Fruit fly (Drosophila melanogaster) whole organism, embryonic: Measurements from ENCODE around the gene Rh2.

Experiments
- Asciz ChIP-seq: fragments of 200-800 bp; sonication (Bioruptor generic); optimal IDR thresholded peaks from 2 replicates; lab custom pipeline; 2017; ENCODE audit warnings: missing biosample characterization, mild to moderate bottlenecking, missing genetic modification characterization, missing genetic modification reagents
- CG10462 ChIP-seq: fragments of 200-800 bp; sonication (Bioruptor generic); optimal IDR thresholded peaks from 2 replicates; lab custom pipeline; 2016; ENCODE audit warnings: missing biosample characterization, missing genetic modification characterization
- CG11085 ChIP-seq: fragments of 200-800 bp; sonication (Bioruptor generic); IDR thresholded peaks from 2 replicates; pipeline ENCODE4 v1.3.6; 2022; ENCODE audit warnings: missing biosample characterization, missing genetic modification characterization
- CG12071 ChIP-seq: fragments of 200-800 bp; sonication (Bioruptor generic); optimal IDR thresholded peaks from 3 replicates; lab custom pipeline; 2018; ENCODE audit warnings: missing biosample characterization, mild to moderate bottlenecking, missing genetic modification characterization
- CG13424 ChIP-seq: fragments of 200-800 bp; sonication (Bioruptor generic); optimal IDR thresholded peaks from 2 replicates; lab custom pipeline; 2019; ENCODE audit warnings: missing biosample characterization, mild to moderate bottlenecking, missing genetic modification characterization, moderate library complexity
- CG15479 ChIP-seq: fragments of 200-800 bp; sonication (Bioruptor generic); optimal IDR thresholded peaks from 3 replicates; lab custom pipeline; 2019; ENCODE audit warnings: missing biosample characterization, mild to moderate bottlenecking, missing genetic modification characterization, moderate library complexity
- CG17612 ChIP-seq: fragments of 200-800 bp; sonication (Bioruptor generic); IDR thresholded peaks from 2 replicates; pipeline ENCODE4 v1.3.6; 2022; ENCODE audit warnings: missing biosample characterization, missing genetic modification characterization
- CG17802 ChIP-seq: fragments of 200-800 bp; sonication (Bioruptor generic); optimal IDR thresholded peaks from 2 replicates; lab custom pipeline; 2018; ENCODE audit warnings: missing biosample characterization, mild to moderate bottlenecking, missing genetic modification characterization, moderate library complexity
- CG2116 ChIP-seq: fragments of 200-800 bp; sonication (Bioruptor generic); optimal IDR thresholded peaks from 3 replicates; lab custom pipeline; 2018; ENCODE audit warnings: missing biosample characterization, mild to moderate bottlenecking, missing genetic modification characterization
- CG5953 ChIP-seq: fragments of 200-800 bp; sonication (Bioruptor generic); IDR thresholded peaks from 2 replicates; pipeline ENCODE4 v1.3.6; 2022; ENCODE audit warnings: missing biosample characterization, missing genetic modification characterization
- CG6683 ChIP-seq: fragments of 200-800 bp; sonication (Bioruptor generic); optimal IDR thresholded peaks from 2 replicates; lab custom pipeline; 2017; ENCODE audit warnings: missing biosample characterization, mild to moderate bottlenecking, missing genetic modification characterization, missing genetic modification reagents
- Deaf1 ChIP-seq: fragments of 200-800 bp; optimal IDR thresholded peaks from 3 replicates; lab custom pipeline; 2019; ENCODE audit warnings: missing biosample characterization, mild to moderate bottlenecking, missing genetic modification characterization, moderate library complexity
- Dip2 ChIP-seq: fragments of 200-800 bp; sonication (Bioruptor generic); IDR thresholded peaks from 2 replicates; pipeline ENCODE4 v1.3.6; 2022; ENCODE audit warnings: missing biosample characterization, missing genetic modification characterization
- Dip3 ChIP-seq: fragments of 200-800 bp; sonication (Bioruptor generic); optimal IDR thresholded peaks from 3 replicates; lab custom pipeline; 2016; ENCODE audit warnings: missing biosample characterization, missing genetic modification characterization
- Dp ChIP-seq: fragments of 200-800 bp; sonication (Bioruptor generic); optimal IDR thresholded peaks from 2 replicates; lab custom pipeline; 2018; ENCODE audit warnings: missing biosample characterization, mild to moderate bottlenecking, missing genetic modification characterization, moderate library complexity
- Fer1 ChIP-seq: fragments of 200-800 bp; sonication (Bioruptor generic); optimal IDR thresholded peaks from 2 replicates; lab custom pipeline; 2017; ENCODE audit warnings: missing biosample characterization, mild to moderate bottlenecking, missing genetic modification characterization
- HLH3B ChIP-seq: fragments of 200-800 bp; sonication (Bioruptor generic); IDR thresholded peaks from 2 replicates; pipeline ENCODE4 v1.3.6; 2022; ENCODE audit warnings: missing biosample characterization, missing genetic modification characterization
- Mad ChIP-seq: fragments of 200-800 bp; sonication (Bioruptor generic); optimal IDR thresholded peaks from 2 replicates; lab custom pipeline; 2016; ENCODE audit warnings: missing biosample characterization, missing genetic modification characterization
- aop ChIP-seq: fragments of 200-800 bp; sonication (Bioruptor generic); IDR thresholded peaks from 2 replicates; pipeline ENCODE4 v1.3.6; 2022; ENCODE audit warnings: missing biosample characterization, missing genetic modification characterization
- ara ChIP-seq: fragments of 200-800 bp; sonication (Bioruptor generic); IDR thresholded peaks from 2 replicates; pipeline ENCODE4 v1.3.6; 2022; ENCODE audit warnings: missing biosample characterization, missing genetic modification characterization
- btn ChIP-seq: fragments of 200-800 bp; sonication (Bioruptor generic); optimal IDR thresholded peaks from 2 replicates; lab custom pipeline; 2016; ENCODE audit warnings: missing biosample characterization, missing genetic modification characterization
- cad ChIP-seq: fragments of >200 bp; optimal IDR thresholded peaks from 2 replicates; lab custom pipeline; 2017; ENCODE audit warnings: missing biosample characterization, missing genetic modification characterization
- caup ChIP-seq: fragments of 200-800 bp; sonication (Bioruptor generic); optimal IDR thresholded peaks from 3 replicates; lab custom pipeline; 2017; ENCODE audit warnings: missing biosample characterization, mild to moderate bottlenecking, missing genetic modification characterization, moderate library complexity; ENCODE audit not compliant: severe bottlenecking
- cg ChIP-seq: fragments of 200-800 bp; sonication (Bioruptor generic); optimal IDR thresholded peaks from 3 replicates; lab custom pipeline; 2019; ENCODE audit warnings: missing biosample characterization, mild to moderate bottlenecking, missing genetic modification characterization, moderate library complexity
- chm ChIP-seq: fragments of 200-800 bp; sonication (Bioruptor generic); IDR thresholded peaks from 2 replicates; pipeline ENCODE4 v1.3.6; 2022; ENCODE audit warnings: missing biosample characterization, missing genetic modification characterization
- crp ChIP-seq, 2 experiments: fragments of 200-800 bp; sonication (Bioruptor generic); optimal IDR thresholded peaks; 2 replicates in 1 of 2; 3 replicates in 1 of 2; lab custom pipeline; 2017; ENCODE audit warnings: missing biosample characterization in 2 of 2, missing genetic modification characterization in 2 of 2, mild to moderate bottlenecking in 1 of 2, moderate library complexity in 1 of 2
- dan ChIP-seq: fragments of 200-800 bp; sonication (Bioruptor generic); IDR thresholded peaks from 2 replicates; pipeline ENCODE4 v1.3.6; 2022; ENCODE audit warnings: missing biosample characterization, missing genetic modification characterization
- dysf ChIP-seq: fragments of 200-800 bp; sonication (Bioruptor generic); IDR thresholded peaks from 3 replicates; pipeline ENCODE4 v1.3.6; 2022; ENCODE audit warnings: missing biosample characterization, missing genetic modification characterization
- esg ChIP-seq: fragments of 200-800 bp; sonication (Bioruptor generic); conservative IDR thresholded peaks from 2 replicates; pipeline ENCODE4 v1.3.6; 2022; ENCODE audit warnings: missing biosample characterization, missing genetic modification characterization
- grau ChIP-seq: fragments of 200-800 bp; optimal IDR thresholded peaks from 3 replicates; lab custom pipeline; 2019; ENCODE audit warnings: missing biosample characterization, mild to moderate bottlenecking, missing genetic modification characterization, moderate library complexity
- grn ChIP-seq: fragments of 200-800 bp; sonication (Bioruptor generic); optimal IDR thresholded peaks from 3 replicates; lab custom pipeline; 2017; ENCODE audit warnings: missing biosample characterization, missing genetic modification characterization
- gsb ChIP-seq: fragments of 200-800 bp; sonication (Bioruptor generic); IDR thresholded peaks from 2 replicates; pipeline ENCODE4 v1.3.6; 2022; ENCODE audit warnings: missing biosample characterization, missing genetic modification characterization
- hbn ChIP-seq: fragments of 200-800 bp; sonication (Bioruptor generic); IDR thresholded peaks from 2 replicates; pipeline ENCODE4 v1.3.6; 2022; ENCODE audit warnings: missing biosample characterization, missing genetic modification characterization; ENCODE audit not compliant: partially characterized antibody
- jigr1 ChIP-seq: fragments of 200-800 bp; sonication (Bioruptor generic); IDR thresholded peaks from 3 replicates; pipeline ENCODE4 v1.3.6; 2022; ENCODE audit warnings: missing biosample characterization, missing genetic modification characterization
- lilli ChIP-seq: fragments of 200-800 bp; sonication (Bioruptor generic); optimal IDR thresholded peaks from 3 replicates; lab custom pipeline; 2016; ENCODE audit warnings: missing biosample characterization, missing genetic modification characterization
- lmd ChIP-seq: fragments of 200-800 bp; sonication (Bioruptor generic); IDR thresholded peaks from 2 replicates; pipeline ENCODE4 v1.3.6; 2022; ENCODE audit warnings: missing biosample characterization, missing genetic modification characterization
- maf-S ChIP-seq: fragments of 200-800 bp; sonication (Bioruptor generic); optimal IDR thresholded peaks from 2 replicates; lab custom pipeline; 2016; ENCODE audit warnings: missing biosample characterization, missing genetic modification characterization
- mld ChIP-seq: fragments of 200-800 bp; sonication (Bioruptor generic); IDR thresholded peaks from 3 replicates; pipeline ENCODE4 v1.3.6; 2022; ENCODE audit warnings: missing biosample characterization, missing genetic modification characterization; ENCODE audit not compliant: partially characterized antibody
- nerfin-2 ChIP-seq: fragments of 200-800 bp; sonication (Bioruptor generic); IDR thresholded peaks from 2 replicates; pipeline ENCODE4 v1.3.6; 2022; ENCODE audit warnings: missing biosample characterization, missing genetic modification characterization; ENCODE audit not compliant: partially characterized antibody
- nmo ChIP-seq: fragments of 200-800 bp; sonication (Bioruptor generic); optimal IDR thresholded peaks from 2 replicates; lab custom pipeline; 2018; ENCODE audit warnings: missing biosample characterization, mild to moderate bottlenecking, missing genetic modification characterization, moderate library complexity
- org-1 ChIP-seq: fragments of 200-800 bp; sonication (Bioruptor generic); optimal IDR thresholded peaks from 2 replicates; lab custom pipeline; 2017; ENCODE audit warnings: missing biosample characterization, missing genetic modification characterization
- sd ChIP-seq: fragments of 200-800 bp; sonication (Bioruptor generic); optimal IDR thresholded peaks from 3 replicates; lab custom pipeline; 2018; ENCODE audit warnings: missing biosample characterization, mild to moderate bottlenecking, missing genetic modification characterization, moderate library complexity
- sens ChIP-seq: fragments of 200-800 bp; sonication (Bioruptor generic); peaks from one replicate; lab custom pipeline; 2016; ENCODE audit warnings: missing biosample characterization, missing genetic modification characterization
- usp ChIP-seq: fragments of >200 bp; optimal IDR thresholded peaks from 2 replicates; lab custom pipeline; 2017; ENCODE audit warnings: missing biosample characterization, missing genetic modification characterization
- vnd ChIP-seq: fragments of 200-800 bp; sonication (Bioruptor generic); IDR thresholded peaks from 3 replicates; pipeline ENCODE4 v1.3.6; 2022; ENCODE audit warnings: missing biosample characterization, missing genetic modification characterization; ENCODE audit not compliant: partially characterized antibody
- wek ChIP-seq: fragments of 200-800 bp; sonication (Bioruptor generic); optimal IDR thresholded peaks from 3 replicates; lab custom pipeline; 2018; ENCODE audit warnings: missing biosample characterization, mild to moderate bottlenecking, missing genetic modification characterization, moderate library complexity

Gene Rh2

dm6 chr3R:18905555-18905920, 6.3 kb downstream of the Rh2 start, which contains the start of gene CG14292:
CG14292 (minus strand) TSS chr3R:18905655.
- TF ChIP-seq CG13424 (no peak), CG15479 (peak; percentile 20), aop (GFP tag; lab: Robert Waterston, UW) (no peak), sens (GFP tag; lab: Kevin White, UChicago) (no peak), Dip3 (no peak)

dm6 chr3R:18905921-18906878, 7.0 kb downstream of the Rh2 start, which contains the start of gene EndoA:
EndoA (plus strand) TSS chr3R:18906609.
- 0 out of 2 replicates have a peak, but pooled peaks have one; percentile 28 for TF ChIP-seq chm
- peak; percentile 53 for TF ChIP-seq Dp (GFP tag; lab: Kevin White, UChicago)
- TF ChIP-seq cad, result no peak
- no peak for TF ChIP-seq org-1 (GFP tag; lab: Kevin White, UChicago)
- TF ChIP-seq grau (tag; lab: Kevin White, UChicago), result peak; percentile 66
- peak; percentile 36 for TF ChIP-seq sd (tag; lab: Kevin White, UChicago)
- no peak for TF ChIP-seq CG10462
- no peak for TF ChIP-seq cg
- peak; percentile 65 for TF ChIP-seq CG2116 (GFP tag; lab: Kevin White, UChicago)
- no peak for TF ChIP-seq esg
- TF ChIP-seq nmo (GFP tag; lab: Kevin White, UChicago), result peak; percentile 71
- no peak; the same call in 1 of the 2 replicates for TF ChIP-seq nerfin-2 (GFP tag; lab: Robert Waterston, UW)
- TF ChIP-seq CG6683 (GFP tag; lab: Kevin White, UChicago), result no peak
- TF ChIP-seq Deaf1 (tag; lab: Kevin White, UChicago), result peak; percentile 51
- peak; percentile 34 for TF ChIP-seq lilli
- no peak for TF ChIP-seq CG5953
- TF ChIP-seq grn (GFP tag; lab: Kevin White, UChicago), result no peak
- TF ChIP-seq Mad (GFP tag; lab: Kevin White, UChicago), result no peak
- no peak for TF ChIP-seq btn (GFP tag; lab: Kevin White, UChicago)
- TF ChIP-seq dan (GFP tag; lab: Robert Waterston, UW), result no peak
- TF ChIP-seq gsb (GFP tag; lab: Robert Waterston, UW), result 0 out of 2 replicates have a peak, but pooled peaks have one; percentile 19
- TF ChIP-seq ara (GFP tag; lab: Robert Waterston, UW), result no peak
- TF ChIP-seq jigr1 (GFP tag; lab: Robert Waterston, UW), result no peak
- TF ChIP-seq HLH3B (GFP tag; lab: Robert Waterston, UW), result 0 out of 2 replicates have a peak, but pooled peaks have one; percentile 42
- TF ChIP-seq maf-S (GFP tag; lab: Kevin White, UChicago), result no peak
- no peak for TF ChIP-seq wek (GFP tag; lab: Kevin White, UChicago)
- no peak for TF ChIP-seq usp (GFP tag; lab: Kevin White, UChicago)
- no peak for TF ChIP-seq CG11085 (GFP tag; lab: Robert Waterston, UW)
- TF ChIP-seq dysf (GFP tag; lab: Robert Waterston, UW), result peak; percentile 48; the same call in 1 of the 3 replicates
- no peak for TF ChIP-seq CG17802 (tag; lab: Kevin White, UChicago)
- peak; percentile 41 for TF ChIP-seq caup (GFP tag; lab: Kevin White, UChicago)
- peak; percentile 36 for TF ChIP-seq CG12071 (GFP tag; lab: Kevin White, UChicago)
- peak; percentile 58 for TF ChIP-seq Fer1 (GFP tag; lab: Kevin White, UChicago)
- TF ChIP-seq hbn (GFP tag; lab: Robert Waterston, UW), result peak; percentile 66
- no peak for TF ChIP-seq Asciz (GFP tag; lab: Kevin White, UChicago)
- TF ChIP-seq mld (GFP tag; lab: Robert Waterston, UW), result no peak
- TF ChIP-seq crp (GFP tag; optimal IDR thresholded peaks at IDR 0.05; lab: Kevin White, UChicago), result no peak
- TF ChIP-seq lmd (GFP tag; lab: Robert Waterston, UW), result peak; percentile 24; the same call in 1 of the 2 replicates
- no peak for TF ChIP-seq Dip2
- no peak for TF ChIP-seq CG17612 (GFP tag; lab: Robert Waterston, UW)
- peak; percentile 64 for TF ChIP-seq vnd (GFP tag; lab: Robert Waterston, UW)
